Fruit fly (Drosophila melanogaster) whole organism, wandering third instar larva: Measurements from ENCODE around the gene CG12170.

Source experiments
- CG9705 ChIP-seq: fragments of 200-800 bp; sonication (Bioruptor generic); optimal IDR thresholded peaks from 2 replicates; lab custom pipeline; 2018; ENCODE audit warnings: missing biosample characterization, mild to moderate bottlenecking, missing genetic modification characterization
- Hr83 ChIP-seq: fragments of 200-300 bp; sonication (Bioruptor generic); optimal IDR thresholded peaks from 2 replicates; lab custom pipeline; 2016; ENCODE audit warnings: missing biosample characterization, mild to moderate bottlenecking, missing genetic modification characterization, moderate library complexity; ENCODE audit not compliant: poor library complexity, severe bottlenecking
- Vsx2 ChIP-seq: fragments of 200-300, 225-300 bp; sonication (Bioruptor generic); optimal IDR thresholded peaks from 2 replicates; lab custom pipeline; 2018; ENCODE audit warnings: missing biosample characterization, missing genetic modification characterization; ENCODE audit not compliant: partially characterized antibody
- br ChIP-seq: fragments of 200-800 bp; sonication (Bioruptor generic); optimal IDR thresholded peaks from 2 replicates; lab custom pipeline; 2016; ENCODE audit warnings: missing biosample characterization, missing genetic modification characterization
- dl ChIP-seq, 2 experiments: fragments of 175-275, 200-275 bp in 1 of 2; fragments of 200-275 bp in 1 of 2; sonication (Bioruptor generic); optimal IDR thresholded peaks; lab custom pipeline; 2018; ENCODE audit warnings: mild to moderate bottlenecking in 2 of 2, missing biosample characterization in 2 of 2, missing genetic modification characterization in 2 of 2, moderate library complexity in 2 of 2; ENCODE audit not compliant: partially characterized antibody in 2 of 2, insufficient read depth in 1 of 2
- ey ChIP-seq: fragments of 200-800 bp; sonication (Bioruptor generic); optimal IDR thresholded peaks from 2 replicates; lab custom pipeline; 2016; ENCODE audit warnings: missing biosample characterization, missing genetic modification characterization
- h ChIP-seq: fragments of 200-800 bp; sonication (Bioruptor generic); optimal IDR thresholded peaks from 3 replicates; lab custom pipeline; 2016; ENCODE audit warnings: missing biosample characterization, mild to moderate bottlenecking, missing genetic modification characterization
- jim ChIP-seq: fragments of 175-275, 200-325 bp; sonication (Bioruptor generic); optimal IDR thresholded peaks from 2 replicates; lab custom pipeline; 2016; ENCODE audit warnings: missing biosample characterization, mild to moderate bottlenecking, missing genetic modification characterization
- lola ChIP-seq: fragments of >200 bp; optimal IDR thresholded peaks from 2 replicates; lab custom pipeline; 2017; ENCODE audit warnings: missing biosample characterization, missing genetic modification characterization
- pan ChIP-seq: fragments of >200 bp; optimal IDR thresholded peaks from 2 replicates; lab custom pipeline; 2017
- psq ChIP-seq: fragments of 200-800 bp; sonication (Bioruptor generic); optimal IDR thresholded peaks from 3 replicates; lab custom pipeline; 2017; ENCODE audit warnings: missing biosample characterization, mild to moderate bottlenecking, missing genetic modification characterization, moderate library complexity
- sage ChIP-seq: fragments of 200-800 bp; sonication (Bioruptor generic); optimal IDR thresholded peaks from 2 replicates; lab custom pipeline; 2016; ENCODE audit warnings: missing biosample characterization, mild to moderate bottlenecking, missing genetic modification characterization
- tai ChIP-seq: sonication (Bioruptor generic); optimal IDR thresholded peaks from 2 replicates; lab custom pipeline; 2016; ENCODE audit warnings: missing biosample characterization, missing genetic modification characterization
- usp ChIP-seq: fragments of >200 bp; optimal IDR thresholded peaks from 2 replicates; lab custom pipeline; 2017; ENCODE audit warnings: missing biosample characterization, missing genetic modification characterization

- TF ChIP-seq h (GFP tag; lab: Kevin White, UChicago) (no peak), psq (no peak), jim (no peak), dl (GFP tag; optimal IDR thresholded peaks at IDR 0.05; lab: Kevin White, UChicago; ENCODE audit: insufficient read depth in 1 of 2, partially characterized antibody in 2 of 2) (no peak), br (GFP tag; lab: Kevin White, UChicago) (no peak), Hr83 (GFP tag; lab: Kevin White, UChicago) (peak; percentile 46), usp (no peak), lola (no peak), CG9705 (GFP tag; lab: Kevin White, UChicago) (no peak), pan (no peak), Vsx2 (GFP tag; lab: Kevin White, UChicago) (no peak), ey (GFP tag; lab: Kevin White, UChicago) (no peak), tai (no peak), sage (no peak)
These were observed 3.6 kb upstream of the CG12170 start, which contains the start of gene CG12171 for dm6 chr3R:5633437-5633836.
